Fruit fly (Drosophila melanogaster) whole organism, embryonic: Measurements from ENCODE around the gene CG5861.

Experiments
- Atf3 ChIP-seq: fragments of 200-800 bp; sonication (Bioruptor generic); optimal IDR thresholded peaks from 3 replicates; lab custom pipeline; 2016; ENCODE audit warnings: missing biosample characterization, missing genetic modification characterization
- Awh ChIP-seq: fragments of 200-800 bp; sonication (Bioruptor generic); IDR thresholded peaks from 2 replicates; pipeline ENCODE4, ENCODE4 v1.3.6; 2022; ENCODE audit warnings: missing biosample characterization, missing genetic modification characterization
- BtbVII ChIP-seq: fragments of 200-800 bp; sonication (Bioruptor generic); optimal IDR thresholded peaks from 3 replicates; lab custom pipeline; 2017; ENCODE audit warnings: missing biosample characterization, mild to moderate bottlenecking, missing genetic modification characterization
- CG10321 ChIP-seq: fragments of 200-800 bp; sonication (Bioruptor generic); IDR thresholded peaks from 2 replicates; pipeline ENCODE4 v1.3.6; 2022; ENCODE audit warnings: missing biosample characterization, missing genetic modification characterization
- CG11560 ChIP-seq: fragments of 200-800 bp; sonication (Bioruptor generic); IDR thresholded peaks from 3 replicates; pipeline ENCODE4 v1.3.6; 2022; ENCODE audit warnings: missing biosample characterization, missing genetic modification characterization
- CG12071 ChIP-seq: fragments of 200-800 bp; sonication (Bioruptor generic); optimal IDR thresholded peaks from 3 replicates; lab custom pipeline; 2018; ENCODE audit warnings: missing biosample characterization, mild to moderate bottlenecking, missing genetic modification characterization
- CG12155 ChIP-seq: fragments of 200-800 bp; sonication (Bioruptor generic); optimal IDR thresholded peaks from 3 replicates; lab custom pipeline; 2016; ENCODE audit warnings: missing biosample characterization, missing genetic modification characterization
- CG12659 ChIP-seq: fragments of 200-800 bp; sonication (Bioruptor generic); optimal IDR thresholded peaks from 3 replicates; lab custom pipeline; 2017; ENCODE audit warnings: mild to moderate bottlenecking, missing biosample characterization, missing genetic modification reagents, missing genetic modification characterization
- CG13624 ChIP-seq: fragments of 200-800 bp; sonication (Bioruptor generic); optimal IDR thresholded peaks from 2 replicates; lab custom pipeline; 2016; ENCODE audit warnings: missing biosample characterization, missing genetic modification characterization
- CG13775 ChIP-seq: fragments of 200-800 bp; sonication (Bioruptor generic); optimal IDR thresholded peaks from 3 replicates; lab custom pipeline; 2017; ENCODE audit warnings: missing biosample characterization, mild to moderate bottlenecking, missing genetic modification characterization
- CG16779 ChIP-seq: fragments of 200-800 bp; sonication (Bioruptor generic); IDR thresholded peaks from 2 replicates; pipeline ENCODE4 v1.3.6; 2022; ENCODE audit warnings: missing biosample characterization, missing genetic modification characterization
- CG17328 ChIP-seq: fragments of 200-800 bp; sonication (Bioruptor generic); IDR thresholded peaks from 2 replicates; pipeline ENCODE4 v1.3.6; 2022; ENCODE audit warnings: missing biosample characterization, missing genetic modification characterization
- CG2129 ChIP-seq: fragments of 200-800 bp; sonication (Bioruptor generic); IDR thresholded peaks from 2 replicates; pipeline ENCODE4 v1.3.6; 2022; ENCODE audit warnings: missing biosample characterization, missing genetic modification characterization; ENCODE audit not compliant: partially characterized antibody
- CG4854 ChIP-seq: fragments of 200-800 bp; sonication (Bioruptor generic); optimal IDR thresholded peaks from 2 replicates; lab custom pipeline; 2016; ENCODE audit warnings: missing biosample characterization, missing genetic modification characterization, inconsistent platforms
- CG5953 ChIP-seq: fragments of 200-800 bp; sonication (Bioruptor generic); IDR thresholded peaks from 2 replicates; pipeline ENCODE4 v1.3.6; 2022; ENCODE audit warnings: missing biosample characterization, missing genetic modification characterization
- CG7372 ChIP-seq: fragments of 200-800 bp; sonication (Bioruptor generic); IDR thresholded peaks from 2 replicates; pipeline ENCODE4 v1.3.6; 2022; ENCODE audit warnings: missing biosample characterization, missing genetic modification characterization
- CG7963 ChIP-seq: fragments of 200-800 bp; sonication (Bioruptor generic); IDR thresholded peaks from 3 replicates; pipeline ENCODE4 v1.3.6; 2022; ENCODE audit warnings: missing biosample characterization, missing genetic modification characterization; ENCODE audit not compliant: partially characterized antibody
- Dip2 ChIP-seq: fragments of 200-800 bp; sonication (Bioruptor generic); IDR thresholded peaks from 2 replicates; pipeline ENCODE4 v1.3.6; 2022; ENCODE audit warnings: missing biosample characterization, missing genetic modification characterization
- Drgx ChIP-seq: fragments of 200-800 bp; sonication (Bioruptor generic); IDR thresholded peaks from 2 replicates; pipeline ENCODE4 v1.3.6; 2022; ENCODE audit warnings: missing biosample characterization, missing genetic modification characterization
- Fer3 ChIP-seq: fragments of 200-800 bp; sonication (Bioruptor generic); optimal IDR thresholded peaks from 2 replicates; lab custom pipeline; 2018; ENCODE audit warnings: missing biosample characterization, mild to moderate bottlenecking, missing genetic modification characterization, moderate library complexity
- HLHmδ ChIP-seq: fragments of 200-800 bp; sonication (Bioruptor generic); optimal IDR thresholded peaks from 2 replicates; lab custom pipeline; 2018; ENCODE audit warnings: missing biosample characterization, mild to moderate bottlenecking, missing genetic modification characterization, moderate library complexity
- Hey ChIP-seq: fragments of 200-800 bp; sonication (Bioruptor generic); optimal IDR thresholded peaks from 3 replicates; lab custom pipeline; 2018; ENCODE audit warnings: missing biosample characterization, mild to moderate bottlenecking, missing genetic modification characterization
- Lim3 ChIP-seq: fragments of 200-800 bp; sonication (Bioruptor generic); IDR thresholded peaks from 2 replicates; pipeline ENCODE4 v1.3.6; 2022; ENCODE audit warnings: missing biosample characterization, missing genetic modification characterization
- Nf-YA ChIP-seq: fragments of 200-800 bp; sonication (Bioruptor generic); IDR thresholded peaks from 2 replicates; pipeline ENCODE4 v1.3.6; 2022; ENCODE audit warnings: missing biosample characterization, missing genetic modification characterization
- NfI ChIP-seq: fragments of 200-800 bp; sonication (Bioruptor generic); optimal IDR thresholded peaks from 3 replicates; lab custom pipeline; 2018; ENCODE audit warnings: missing biosample characterization, mild to moderate bottlenecking, missing genetic modification characterization, moderate library complexity
- Sry-δ ChIP-seq: fragments of 200-800 bp; sonication (Bioruptor generic); optimal IDR thresholded peaks from 2 replicates; lab custom pipeline; 2016; ENCODE audit warnings: missing biosample characterization, missing genetic modification characterization
- Vsx1 ChIP-seq: fragments of 200-800 bp; sonication (Bioruptor generic); optimal IDR thresholded peaks from 2 replicates; lab custom pipeline; 2017; ENCODE audit warnings: missing biosample characterization, mild to moderate bottlenecking, missing genetic modification characterization, missing genetic modification reagents
- abd-A ChIP-seq: fragments of 200-800 bp; sonication (Bioruptor generic); optimal IDR thresholded peaks from 3 replicates; lab custom pipeline; 2019; ENCODE audit warnings: missing biosample characterization, mild to moderate bottlenecking, missing genetic modification characterization, moderate library complexity
- ac ChIP-seq: fragments of 200-800 bp; sonication (Bioruptor generic); optimal IDR thresholded peaks from 3 replicates; lab custom pipeline; 2017; ENCODE audit warnings: missing biosample characterization, mild to moderate bottlenecking, missing genetic modification characterization
- al ChIP-seq: fragments of 200-800 bp; sonication (Bioruptor generic); IDR thresholded peaks from 2 replicates; pipeline ENCODE4 v1.3.6; 2022; ENCODE audit warnings: missing biosample characterization, missing genetic modification characterization
- amos ChIP-seq: fragments of 200-800 bp; sonication (Bioruptor generic); IDR thresholded peaks from 2 replicates; pipeline ENCODE4 v1.3.6; 2022; ENCODE audit warnings: missing biosample characterization, missing genetic modification characterization; ENCODE audit not compliant: partially characterized antibody
- bowl ChIP-seq: fragments of 200-800 bp; sonication (Bioruptor generic); IDR thresholded peaks from 2 replicates; pipeline ENCODE4 v1.3.6; 2022; ENCODE audit warnings: missing biosample characterization, missing genetic modification characterization
- danr ChIP-seq: fragments of 200-800 bp; sonication (Bioruptor generic); IDR thresholded peaks from 2 replicates; pipeline ENCODE4 v1.3.6; 2022; ENCODE audit warnings: missing biosample characterization, missing genetic modification characterization
- fru ChIP-seq: fragments of >200 bp; optimal IDR thresholded peaks from 2 replicates; lab custom pipeline; 2017
- grn ChIP-seq: fragments of 200-800 bp; sonication (Bioruptor generic); optimal IDR thresholded peaks from 3 replicates; lab custom pipeline; 2017; ENCODE audit warnings: missing biosample characterization, missing genetic modification characterization
- gro ChIP-seq: fragments of 200-800 bp; sonication (Bioruptor generic); optimal IDR thresholded peaks from 2 replicates; lab custom pipeline; 2016; ENCODE audit warnings: missing biosample characterization, missing genetic modification characterization
- ham ChIP-seq: fragments of 200-800 bp; sonication (Bioruptor generic); IDR thresholded peaks from 2 replicates; pipeline ENCODE4 v1.3.6; 2022; ENCODE audit warnings: missing biosample characterization, missing genetic modification characterization
- lola ChIP-seq, 3 experiments: fragments of >200 bp in 2 of 3; fragments of 200-800 bp in 1 of 3; sonication (Bioruptor generic) in 1 of 3; optimal IDR thresholded peaks; 2 replicates each; lab custom pipeline; 2017 to 2019; ENCODE audit warnings: missing biosample characterization in 3 of 3, missing genetic modification characterization in 3 of 3, mild to moderate bottlenecking in 1 of 3, moderate library complexity in 1 of 3
- nerfin-2 ChIP-seq: fragments of 200-800 bp; sonication (Bioruptor generic); IDR thresholded peaks from 2 replicates; pipeline ENCODE4 v1.3.6; 2022; ENCODE audit warnings: missing biosample characterization, missing genetic modification characterization; ENCODE audit not compliant: partially characterized antibody
- pho ChIP-seq: fragments of 200-800 bp; sonication (Bioruptor generic); optimal IDR thresholded peaks from 2 replicates; lab custom pipeline; 2016; ENCODE audit warnings: missing biosample characterization, missing genetic modification characterization
- ro ChIP-seq: fragments of 200-800 bp; sonication (Bioruptor generic); IDR thresholded peaks from 2 replicates; pipeline ENCODE4 v1.3.6; 2022; ENCODE audit warnings: missing biosample characterization, missing genetic modification characterization
- scrt ChIP-seq: fragments of 200-800 bp; sonication (Bioruptor generic); optimal IDR thresholded peaks from 2 replicates; lab custom pipeline; 2018; ENCODE audit warnings: missing biosample characterization, mild to moderate bottlenecking, missing genetic modification characterization, moderate library complexity
- shn ChIP-seq: fragments of 200-800 bp; sonication (Bioruptor generic); optimal IDR thresholded peaks from 3 replicates; lab custom pipeline; 2016; ENCODE audit warnings: missing biosample characterization, missing genetic modification characterization
- sima ChIP-seq: fragments of 200-800 bp; sonication (Bioruptor generic); optimal IDR thresholded peaks from 2 replicates; lab custom pipeline; 2016; ENCODE audit warnings: missing biosample characterization, missing genetic modification characterization
- slou ChIP-seq: fragments of 200-800 bp; sonication (Bioruptor generic); optimal IDR thresholded peaks from 3 replicates; lab custom pipeline; 2016; ENCODE audit warnings: missing biosample characterization, missing genetic modification characterization
- slp2 ChIP-seq: fragments of 200-800 bp; sonication (Bioruptor generic); optimal IDR thresholded peaks from 2 replicates; lab custom pipeline; 2016; ENCODE audit warnings: missing biosample characterization, missing genetic modification characterization
- so ChIP-seq: fragments of 200-800 bp; sonication (Bioruptor generic); IDR thresholded peaks from 3 replicates; pipeline ENCODE4 v1.3.6; 2022; ENCODE audit warnings: missing biosample characterization, missing genetic modification characterization
- sob ChIP-seq: fragments of 200-800 bp; sonication (Bioruptor generic); IDR thresholded peaks from 2 replicates; pipeline ENCODE4 v1.3.6; 2022; ENCODE audit warnings: missing biosample characterization, missing genetic modification characterization
- trh ChIP-seq: fragments of 200-800 bp; sonication (Bioruptor generic); optimal IDR thresholded peaks from 2 replicates; lab custom pipeline; 2016; ENCODE audit warnings: missing biosample characterization, missing genetic modification characterization
- vfl ChIP-seq: fragments of 200-800 bp; sonication (Bioruptor generic); optimal IDR thresholded peaks from 2 replicates; lab custom pipeline; 2016; ENCODE audit warnings: missing biosample characterization, missing genetic modification characterization
- vvl ChIP-seq: fragments of 200-800 bp; sonication (Bioruptor generic); IDR thresholded peaks from 2 replicates; pipeline ENCODE4 v1.3.6; 2022; ENCODE audit warnings: missing biosample characterization, missing genetic modification characterization

CG5861 gene

dm6 chr2L:16285692-16286359, 21.3 kb downstream of the CG5861 start (continued):
- no peak for TF ChIP-seq Nf-YA (GFP tag; lab: Robert Waterston, UW)
- TF ChIP-seq Dip2: no peak
- TF ChIP-seq CG11560: no peak
- TF ChIP-seq CG13775 (GFP tag; lab: Kevin White, UChicago): peak; percentile 78
- TF ChIP-seq ac (GFP tag; lab: Kevin White, UChicago): peak; percentile 5
- TF ChIP-seq so (GFP tag; lab: Robert Waterston, UW): no peak
- TF ChIP-seq nerfin-2 (GFP tag; lab: Robert Waterston, UW): no peak
- no peak for TF ChIP-seq Awh (GFP tag; lab: Robert Waterston, UW)
- peak; percentile 87 for TF ChIP-seq CG12155 (GFP tag; lab: Kevin White, UChicago)
- no peak for TF ChIP-seq sob (GFP tag; lab: Robert Waterston, UW)
- peak; percentile 74 for TF ChIP-seq trh (GFP tag; lab: Kevin White, UChicago)
- TF ChIP-seq CG16779 (GFP tag; lab: Robert Waterston, UW): no peak
- TF ChIP-seq Drgx (GFP tag; lab: Robert Waterston, UW): no peak
- no peak for TF ChIP-seq al (GFP tag; lab: Robert Waterston, UW)
- peak; percentile 82 for TF ChIP-seq CG4854 (GFP tag; lab: Kevin White, UChicago)
- peak; percentile 60 for TF ChIP-seq sima (GFP tag; lab: Kevin White, UChicago)
- TF ChIP-seq CG7963 (GFP tag; lab: Robert Waterston, UW): no peak
- peak; percentile 53 for TF ChIP-seq grn
- no peak for TF ChIP-seq ham (GFP tag; lab: Robert Waterston, UW)
- no peak for TF ChIP-seq HLHmδ (GFP tag; lab: Kevin White, UChicago)
- TF ChIP-seq CG2129: no peak
- TF ChIP-seq Fer3: peak; percentile 92
- TF ChIP-seq danr (GFP tag; lab: Robert Waterston, UW): no peak
- peak; percentile 81 for TF ChIP-seq slou (GFP tag; lab: Kevin White, UChicago)
- no peak for TF ChIP-seq abd-A (tag; lab: Kevin White, UChicago)
- peak; percentile 86 for TF ChIP-seq CG13624 (GFP tag; lab: Kevin White, UChicago)
- TF ChIP-seq Hey (tag; lab: Kevin White, UChicago): no peak
- peak; percentile 79 for TF ChIP-seq BtbVII (GFP tag; lab: Kevin White, UChicago)
- peak; percentile 85 for TF ChIP-seq pho (GFP tag; lab: Kevin White, UChicago)
- peak; percentile 82 for TF ChIP-seq shn (GFP tag; lab: Kevin White, UChicago)
- no peak for TF ChIP-seq CG7372 (GFP tag; lab: Robert Waterston, UW)
- peak; percentile 80 for TF ChIP-seq scrt (GFP tag; lab: Kevin White, UChicago)
- peak; percentile 86 for TF ChIP-seq gro (GFP tag; lab: Kevin White, UChicago)
- no peak for TF ChIP-seq CG17328 (GFP tag; lab: Robert Waterston, UW)
- no peak for TF ChIP-seq CG5953 (GFP tag; lab: Robert Waterston, UW)
- peak; percentile 58 for TF ChIP-seq Vsx1
- TF ChIP-seq vvl (GFP tag; lab: Robert Waterston, UW): no peak
- no peak for TF ChIP-seq Lim3 (GFP tag; lab: Robert Waterston, UW)
- no peak for TF ChIP-seq amos (GFP tag; lab: Robert Waterston, UW)
- TF ChIP-seq CG10321 (GFP tag; lab: Robert Waterston, UW): no peak
- no peak for TF ChIP-seq fru (lab: Kevin White, UChicago)
- TF ChIP-seq Sry-δ (GFP tag; lab: Kevin White, UChicago): peak; percentile 20
- peak; percentile 74 for TF ChIP-seq Atf3 (GFP tag; lab: Kevin White, UChicago)
- peak; percentile 88 for TF ChIP-seq NfI (GFP tag; lab: Kevin White, UChicago)
- TF ChIP-seq bowl: no peak
- peak in 1 of 3 experiments; percentile 80 for TF ChIP-seq lola (GFP tag; optimal IDR thresholded peaks at IDR 0.05; lab: Kevin White, UChicago)
- peak; percentile 85 for TF ChIP-seq slp2 (GFP tag; lab: Kevin White, UChicago)
- TF ChIP-seq ro: no peak
- TF ChIP-seq vfl (GFP tag; lab: Kevin White, UChicago): peak; percentile 79
- TF ChIP-seq CG12659: peak; percentile 70
- peak; percentile 90 for TF ChIP-seq CG12071
